Worm (Caenorhabditis elegans): Measurements from ENCODE around the gene mrps-17.

Gene mrps-17

DNA sequence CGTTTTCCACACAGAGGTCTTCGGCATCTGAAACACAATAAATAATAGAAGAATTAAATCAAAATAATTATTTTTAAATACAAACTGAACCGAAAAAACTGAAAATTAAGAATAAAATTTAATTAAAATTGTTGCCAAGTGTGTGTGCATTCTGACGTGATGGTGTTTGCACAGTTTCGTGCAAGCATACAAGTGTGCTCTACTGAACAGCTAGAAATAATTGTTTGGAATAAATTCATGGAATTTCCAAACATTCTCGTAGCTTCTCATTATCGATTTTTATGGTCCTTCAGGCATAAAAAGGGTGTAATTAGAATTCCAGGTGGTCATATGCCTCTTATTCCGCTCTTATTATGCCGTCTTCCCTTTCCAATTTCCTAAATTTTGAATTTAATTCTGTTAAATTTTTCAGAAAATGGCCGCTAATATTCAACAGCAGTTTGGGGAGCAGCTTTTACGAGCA, at the start of gene mrps-17, which contains the start of gene txdc-9:
Gene mrps-17 (minus strand): TSS at position 33 of the 463 bp plus-strand sequence.
Gene txdc-9 (plus strand): TSS at position 413 of the 463 bp plus-strand sequence.
- no peak for TF ChIP-seq ets-7 (tag; optimal IDR thresholded peaks at IDR 0.05)
- TF ChIP-seq flt-1 (GFP tag; IDR thresholded peaks at IDR 0.05), result 0 out of 2 replicates have a peak, but pooled peaks have one; percentile 38
- TF ChIP-seq F13C5.2 (tag; optimal IDR thresholded peaks at IDR 0.05), result peak; percentile 67

DNA sequence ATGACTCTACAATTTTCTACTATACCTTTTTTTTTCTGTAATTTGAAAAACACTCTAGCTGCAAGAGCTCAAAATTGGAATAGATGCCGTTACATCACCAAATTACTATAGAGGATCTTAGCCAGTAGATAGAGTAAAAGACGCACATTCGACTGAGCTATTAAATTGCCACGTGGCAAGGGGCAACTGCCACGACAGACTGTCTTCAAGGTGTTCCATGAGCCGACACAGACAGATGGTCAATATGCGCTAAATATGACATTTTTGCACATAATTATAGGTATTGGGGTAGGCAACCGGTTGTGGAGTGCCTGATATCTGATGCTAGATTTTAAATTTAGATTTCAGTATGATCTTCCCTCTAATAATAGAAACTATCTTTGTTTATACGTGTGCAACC, 47.8 kb upstream of the mrps-17 start:
- TF ChIP-seq ceh-36 (tag; optimal IDR thresholded peaks at IDR 0.05), result no peak

DNA sequence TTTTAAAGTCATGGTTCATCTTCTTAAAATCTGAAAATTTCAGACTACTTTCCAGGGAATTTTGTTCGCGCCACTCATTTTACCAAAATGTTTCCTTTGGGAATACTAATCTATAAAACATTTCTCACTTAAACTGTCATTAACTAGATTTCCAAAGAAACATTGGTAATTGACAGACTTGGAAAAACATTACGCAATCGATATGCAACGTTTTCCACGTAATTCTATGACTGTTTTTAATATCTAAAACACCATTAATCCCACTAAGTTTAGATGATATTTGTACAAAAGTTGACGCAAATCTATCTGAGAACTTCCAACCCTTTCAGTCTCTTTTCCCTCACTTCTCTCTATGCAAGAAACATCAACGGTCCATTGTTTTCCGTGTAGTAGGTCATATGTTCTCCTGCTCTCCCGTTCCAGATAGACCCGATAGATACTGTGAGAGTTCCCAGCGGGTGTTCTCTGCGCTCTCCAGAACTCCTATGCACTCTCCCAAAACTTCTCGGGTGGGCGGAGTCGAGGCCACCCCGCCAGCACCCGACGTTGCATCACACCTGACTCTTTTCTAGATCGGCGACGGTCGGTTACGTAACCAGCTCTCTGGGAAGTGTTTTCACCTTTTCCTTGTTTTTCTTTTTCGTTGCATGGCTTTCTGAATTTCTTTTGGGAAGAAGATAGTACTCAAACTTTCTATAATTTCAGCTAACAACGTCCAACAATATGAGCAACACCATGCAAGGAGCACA, 46.8 kb upstream of the mrps-17 start, which contains the start of gene zip-8:
Gene zip-8 (plus strand): TSS at position 700 of the 749 bp plus-strand sequence.
- TF ChIP-seq pes-1 (GFP tag; IDR thresholded peaks at IDR 0.05) (no peak), scrt-1 (GFP tag; IDR thresholded peaks at IDR 0.05) (no peak), sea-1 (GFP tag; conservative IDR thresholded peaks at IDR 0.05) (no peak), hmg-4 (GFP tag; optimal IDR thresholded peaks at IDR 0.05) (no peak), tbx-11 (GFP tag; IDR thresholded peaks at IDR 0.05) (no peak), hnd-1 (tag; optimal IDR thresholded peaks at IDR 0.05) (no peak), F13C5.2 (tag; optimal IDR thresholded peaks at IDR 0.05) (no peak)

DNA sequence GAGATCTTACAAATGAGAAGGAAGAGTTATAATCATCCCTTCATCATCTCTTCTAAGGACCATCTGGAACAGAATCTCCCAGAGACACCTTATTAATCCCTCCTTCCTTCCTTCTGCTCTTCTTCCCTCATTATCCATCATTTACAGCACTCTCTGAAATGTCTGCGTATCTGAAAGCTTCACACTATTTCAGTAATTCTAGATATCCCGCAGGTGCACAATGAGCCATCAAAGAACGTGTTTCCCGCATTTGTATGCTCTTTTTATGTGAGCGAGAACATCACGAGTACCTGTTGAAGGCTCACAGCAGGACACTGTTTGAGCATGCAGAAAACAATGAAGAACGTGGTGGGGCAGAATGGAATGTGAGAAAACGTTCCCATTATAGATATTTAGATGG, 44.8 kb upstream of the mrps-17 start:
- no peak for TF ChIP-seq hnd-1 (tag; optimal IDR thresholded peaks at IDR 0.05)
- TF ChIP-seq tra-4 (tag; optimal IDR thresholded peaks at IDR 0.05), result no peak
- TF ChIP-seq ceh-36 (tag; optimal IDR thresholded peaks at IDR 0.05), result peak; percentile 46

DNA sequence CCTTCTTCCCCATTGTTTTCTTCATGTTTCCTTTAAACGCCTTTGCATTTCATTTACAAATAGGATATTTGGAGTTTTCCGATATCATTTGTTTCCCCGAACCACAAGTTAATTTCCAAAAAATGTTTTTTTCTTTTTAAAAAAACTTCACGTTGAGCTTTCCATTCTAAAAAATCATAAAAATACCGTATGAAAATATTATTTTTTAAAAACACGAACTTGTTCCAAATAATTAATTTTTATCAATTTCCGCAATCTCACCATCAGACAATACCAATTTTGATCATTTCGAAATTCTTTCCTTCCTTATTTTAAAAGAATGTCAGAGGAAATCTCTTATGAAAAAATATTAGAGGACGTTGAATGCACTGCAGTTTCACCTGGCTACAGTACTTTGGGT, 39.9 kb upstream of the mrps-17 start, which contains the start of gene wht-6:
Gene wht-6 (plus strand): TSS at position 301 of the 400 bp plus-strand sequence.
- no peak for TF ChIP-seq ceh-13 (GFP tag; optimal IDR thresholded peaks at IDR 0.05)
- no peak for TF ChIP-seq hmg-4 (GFP tag; optimal IDR thresholded peaks at IDR 0.05)
- no peak for TF ChIP-seq ama-1 (optimal IDR thresholded peaks at IDR 0.05)
- no peak for TF ChIP-seq sea-1 (GFP tag; conservative IDR thresholded peaks at IDR 0.05)
- TF ChIP-seq ets-7 (tag; optimal IDR thresholded peaks at IDR 0.05), result no peak
- TF ChIP-seq scrt-1 (GFP tag; IDR thresholded peaks at IDR 0.05), result no peak
- no peak for TF ChIP-seq F13C5.2 (tag; optimal IDR thresholded peaks at IDR 0.05)
- TF ChIP-seq pes-1 (GFP tag; IDR thresholded peaks at IDR 0.05), result no peak
- no peak for TF ChIP-seq tbx-37 (GFP tag; conservative IDR thresholded peaks at IDR 0.05)
- TF ChIP-seq hnd-1 (tag; optimal IDR thresholded peaks at IDR 0.05), result no peak
- no peak for TF ChIP-seq tra-4 (tag; optimal IDR thresholded peaks at IDR 0.05)
- no peak for TF ChIP-seq ceh-36 (tag; optimal IDR thresholded peaks at IDR 0.05)
- TF ChIP-seq tbx-11 (GFP tag; IDR thresholded peaks at IDR 0.05), result no peak
- TF ChIP-seq flt-1 (GFP tag; IDR thresholded peaks at IDR 0.05), result no peak
- no peak for TF ChIP-seq aly-1 (tag; optimal IDR thresholded peaks at IDR 0.05)
- no peak for TF ChIP-seq B0310.2 (tag; optimal IDR thresholded peaks at IDR 0.05)
- TF ChIP-seq hmbx-1 (tag; optimal IDR thresholded peaks at IDR 0.05), result no peak

DNA sequence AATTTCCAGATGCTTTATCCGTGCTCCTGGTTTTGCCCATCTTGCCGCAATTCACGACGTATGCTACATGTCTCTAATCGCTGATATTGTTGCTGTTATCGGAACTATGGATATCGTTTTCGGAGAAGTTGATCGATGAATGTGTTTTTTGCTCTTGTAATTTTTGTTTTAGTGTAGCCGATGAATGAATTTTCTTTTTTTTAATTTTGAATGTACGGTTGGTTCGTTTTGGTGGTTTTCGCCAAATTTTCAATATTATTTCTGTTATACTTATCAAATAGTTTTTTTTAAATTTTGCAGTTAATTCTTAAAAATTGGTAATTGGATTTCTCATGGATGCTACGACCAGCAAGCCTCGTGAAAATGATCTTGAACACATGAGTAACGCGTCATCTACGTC, 35.4 kb upstream of the mrps-17 start, which contains the start of gene T26A5.2:
Gene T26A5.2 (plus strand): TSS at position 301 of the 400 bp plus-strand sequence.
- no peak for TF ChIP-seq flt-1 (GFP tag; IDR thresholded peaks at IDR 0.05)
- no peak for TF ChIP-seq ceh-36 (tag; optimal IDR thresholded peaks at IDR 0.05)
- TF ChIP-seq hmg-4 (GFP tag; optimal IDR thresholded peaks at IDR 0.05), result no peak

DNA sequence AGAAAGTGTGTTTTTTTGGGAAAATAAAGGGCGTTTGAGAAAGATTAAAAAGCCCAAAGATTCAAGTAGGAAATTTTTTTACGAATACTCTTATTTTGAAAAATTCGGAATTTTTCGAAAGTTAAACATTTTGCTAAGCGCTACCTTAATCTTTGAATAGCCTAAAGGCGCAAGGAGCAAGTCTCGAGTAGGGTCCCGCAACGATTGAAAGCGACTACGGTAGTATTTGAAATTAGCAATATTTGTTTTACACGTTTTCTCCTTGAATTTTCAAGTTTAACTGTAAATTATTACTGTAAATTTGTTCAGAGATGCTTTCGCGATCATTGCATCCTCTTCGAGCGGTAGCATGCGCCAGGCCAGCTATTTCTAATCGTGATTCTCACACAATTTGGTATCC, 33.3 kb upstream of the mrps-17 start, which contains the start of gene nduf-2.2:
Gene nduf-2.2 (plus strand): TSS at position 310 of the 400 bp plus-strand sequence.
- TF ChIP-seq aly-1 (tag; optimal IDR thresholded peaks at IDR 0.05), result no peak
- TF ChIP-seq tra-4 (tag; optimal IDR thresholded peaks at IDR 0.05), result no peak
- no peak for TF ChIP-seq F13C5.2 (tag; optimal IDR thresholded peaks at IDR 0.05)
- TF ChIP-seq hmbx-1 (tag; optimal IDR thresholded peaks at IDR 0.05), result no peak
- TF ChIP-seq scrt-1 (GFP tag; IDR thresholded peaks at IDR 0.05), result no peak
- no peak for TF ChIP-seq tbx-11 (GFP tag; IDR thresholded peaks at IDR 0.05)
- no peak for TF ChIP-seq pes-1 (GFP tag; IDR thresholded peaks at IDR 0.05)
- no peak for TF ChIP-seq ets-7 (tag; optimal IDR thresholded peaks at IDR 0.05)
- TF ChIP-seq ama-1 (optimal IDR thresholded peaks at IDR 0.05), result no peak

DNA sequence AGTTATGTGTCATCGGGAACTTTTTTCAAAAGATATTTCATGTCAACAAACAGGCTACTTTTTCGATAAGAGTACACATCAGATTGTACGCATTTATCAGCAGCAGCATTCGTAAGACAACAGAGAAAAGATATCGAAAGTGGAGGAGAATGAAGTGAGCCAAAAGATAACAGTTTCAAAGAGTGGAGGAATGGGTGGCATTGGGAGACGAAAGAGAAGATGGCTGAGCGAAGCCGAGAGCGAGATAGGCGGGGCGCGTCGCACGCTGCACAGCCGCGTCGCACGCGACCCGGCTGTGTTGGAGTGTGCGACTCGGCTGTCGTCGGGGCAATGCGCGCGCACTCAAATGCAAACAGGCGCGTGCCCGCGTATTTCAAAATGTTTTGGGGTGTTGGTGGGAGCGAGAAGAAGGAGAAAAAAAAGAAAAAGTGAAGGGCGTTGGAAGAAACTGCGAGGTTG, 32.5 kb upstream of the mrps-17 start:
- TF ChIP-seq B0310.2 (tag; optimal IDR thresholded peaks at IDR 0.05), result no peak
- peak; percentile 66 for TF ChIP-seq aly-1 (tag; optimal IDR thresholded peaks at IDR 0.05)
- no peak for TF ChIP-seq tbx-37 (GFP tag; conservative IDR thresholded peaks at IDR 0.05)
- no peak for TF ChIP-seq ceh-13 (GFP tag; optimal IDR thresholded peaks at IDR 0.05)
- no peak for TF ChIP-seq tbx-11 (GFP tag; IDR thresholded peaks at IDR 0.05)
- TF ChIP-seq ama-1 (optimal IDR thresholded peaks at IDR 0.05), result no peak
- TF ChIP-seq sea-1 (GFP tag; conservative IDR thresholded peaks at IDR 0.05), result 0 out of 2 replicates have a peak, but pooled peaks have one; percentile 19
- peak; percentile 29 for TF ChIP-seq F13C5.2 (tag; optimal IDR thresholded peaks at IDR 0.05)
- TF ChIP-seq ets-7 (tag; optimal IDR thresholded peaks at IDR 0.05), result no peak
- no peak for TF ChIP-seq scrt-1 (GFP tag; IDR thresholded peaks at IDR 0.05)
- TF ChIP-seq flt-1 (GFP tag; IDR thresholded peaks at IDR 0.05), result 0 out of 2 replicates have a peak, but pooled peaks have one; percentile 22
- no peak for TF ChIP-seq hnd-1 (tag; optimal IDR thresholded peaks at IDR 0.05)
- TF ChIP-seq pes-1 (GFP tag; IDR thresholded peaks at IDR 0.05), result no peak; the same call in 1 of the 2 replicates
- TF ChIP-seq hmbx-1 (tag; optimal IDR thresholded peaks at IDR 0.05), result no peak
- no peak for TF ChIP-seq ceh-36 (tag; optimal IDR thresholded peaks at IDR 0.05)
- TF ChIP-seq hmg-4 (GFP tag; optimal IDR thresholded peaks at IDR 0.05), result peak; percentile 39
- no peak for TF ChIP-seq tra-4 (tag; optimal IDR thresholded peaks at IDR 0.05)

All from whole organism, early embryonic.